Worm (Caenorhabditis elegans) whole organism, young adult: ENCODE data around the gene msp-152.
A peak's percentile ranks its signal among the peaks of the same experiment; 100 is the strongest.

Experiments
- B0019.2 ChIP-seq: fragments of 200-800 bp; sonication (Bioruptor generic); conservative IDR thresholded peaks from 2 replicates; pipeline ENCODE4 v1.3.6; 2022; ENCODE audit warnings: missing genetic modification reagents, missing genetic modification characterization, missing compliant biosample characterization
- B0035.1 ChIP-seq: sonication (generic microtip); optimal IDR thresholded peaks from 2 replicates; lab custom pipeline; 2016; ENCODE audit warnings: missing genetic modification characterization, mild to moderate bottlenecking, missing compliant biosample characterization, missing genotype, missing genetic modification reagents
- B0261.1 ChIP-seq: sonication (generic microtip); optimal IDR thresholded peaks from 2 replicates; lab custom pipeline; 2016; ENCODE audit warnings: mild to moderate bottlenecking, missing genetic modification characterization, moderate library complexity, missing compliant biosample characterization
- B0336.3 ChIP-seq: fragments of 200-800 bp; sonication (Bioruptor generic); IDR thresholded peaks from 2 replicates; pipeline ENCODE4 v1.3.6; 2022; ENCODE audit warnings: missing genetic modification characterization, missing compliant biosample characterization
- D2030.7 ChIP-seq: fragments of 200-800 bp; sonication (Bioruptor generic); IDR thresholded peaks from 2 replicates; pipeline ENCODE4 v1.3.6; 2022; ENCODE audit warnings: missing genetic modification reagents, missing genetic modification characterization, missing compliant biosample characterization
- F33H1.4 ChIP-seq: fragments of 200-800 bp; sonication (Bioruptor generic); IDR thresholded peaks from 2 replicates; pipeline ENCODE4 v1.3.6; 2022; ENCODE audit warnings: missing genetic modification reagents, missing genetic modification characterization, missing compliant biosample characterization
- F52B5.7 ChIP-seq: sonication (generic microtip); optimal IDR thresholded peaks from 2 replicates; lab custom pipeline; 2016; ENCODE audit warnings: mild to moderate bottlenecking, missing genetic modification characterization, missing compliant biosample characterization
- F55B11.4 ChIP-seq: sonication (generic microtip); optimal IDR thresholded peaks from 2 replicates; lab custom pipeline; 2016; ENCODE audit warnings: missing compliant biosample characterization, missing genetic modification characterization, borderline replicate concordance; ENCODE audit not compliant: insufficient read depth
- K12H6.12 ChIP-seq: fragments of 200-800 bp; sonication (Bioruptor generic); optimal IDR thresholded peaks from 2 replicates; lab custom pipeline; 2018; ENCODE audit warnings: mild to moderate bottlenecking, missing genetic modification characterization, missing compliant biosample characterization
- Y53F4B.3 ChIP-seq: fragments of 200-800 bp; sonication (Bioruptor generic); IDR thresholded peaks from 2 replicates; pipeline ENCODE4 v1.3.6; 2022; ENCODE audit warnings: missing genetic modification reagents, missing genetic modification characterization, missing compliant biosample characterization
- Y56A3A.18 ChIP-seq: fragments of 200-800 bp; sonication (Bioruptor generic); IDR thresholded peaks from 2 replicates; pipeline ENCODE4 v1.3.6; 2022; ENCODE audit warnings: missing genetic modification reagents, missing genetic modification characterization, missing compliant biosample characterization
- Y67H2A.10 ChIP-seq: fragments of 200-800 bp; sonication (Bioruptor generic); conservative IDR thresholded peaks from 2 replicates; pipeline ENCODE4 v1.3.6; 2022; ENCODE audit warnings: missing genetic modification reagents, missing genetic modification characterization, missing compliant biosample characterization
- attf-6 ChIP-seq: fragments of 200-800 bp; sonication (Bioruptor generic); IDR thresholded peaks from 2 replicates; pipeline ENCODE4 v1.3.6; 2022; ENCODE audit warnings: missing genetic modification reagents, missing genetic modification characterization, missing compliant biosample characterization
- cebp-2 ChIP-seq: fragments of 200-800 bp; sonication (Bioruptor generic); IDR thresholded peaks from 2 replicates; pipeline ENCODE4 v1.3.6; 2022; ENCODE audit warnings: missing genetic modification characterization, missing compliant biosample characterization
- ceh-91 ChIP-seq: fragments of 200-800 bp; sonication (Bioruptor generic); IDR thresholded peaks from 2 replicates; pipeline ENCODE4 v1.3.6; 2022; ENCODE audit warnings: missing genetic modification reagents, missing genetic modification characterization, missing compliant biosample characterization
- dpff-1 ChIP-seq: sonication (generic microtip); optimal IDR thresholded peaks from 2 replicates; lab custom pipeline; 2017; ENCODE audit warnings: mild to moderate bottlenecking, missing genetic modification characterization, missing compliant biosample characterization
- dpl-1 ChIP-seq: fragments of 150-350 bp; optimal IDR thresholded peaks from 2 replicates; lab custom pipeline; 2014; ENCODE audit warnings: missing biosample characterization, missing genetic modification reagents, missing genetic modification characterization
- efl-1 ChIP-seq: fragments of 150-350 bp; optimal IDR thresholded peaks from 2 replicates; lab custom pipeline; 2014; ENCODE audit warnings: missing biosample characterization, missing genetic modification reagents, missing genetic modification characterization
- hmg-1.2 ChIP-seq: fragments of 200-800 bp; sonication (Bioruptor generic); IDR thresholded peaks from 2 replicates; pipeline ENCODE4 v1.3.6; 2022; ENCODE audit warnings: missing genetic modification reagents, missing genetic modification characterization, missing compliant biosample characterization
- hrde-1 ChIP-seq: sonication (generic microtip); optimal IDR thresholded peaks from 2 replicates; lab custom pipeline; 2016; ENCODE audit warnings: missing genetic modification characterization, mild to moderate bottlenecking, missing compliant biosample characterization, moderate library complexity, missing genotype, missing genetic modification reagents, borderline replicate concordance
- lin-35 ChIP-seq, 3 experiments: fragments of 150-350 bp in 2 of 3; sonication (generic microtip) in 1 of 3; optimal IDR thresholded peaks; 2 replicates each; lab custom pipeline; 2014 to 2018; ENCODE audit warnings: missing biosample characterization in 3 of 3, missing genetic modification characterization in 3 of 3, missing genetic modification reagents in 3 of 3
- lsl-1 ChIP-seq: fragments of 200-800 bp; sonication (Bioruptor generic); optimal IDR thresholded peaks from 2 replicates; lab custom pipeline; 2018; ENCODE audit warnings: mild to moderate bottlenecking, missing genetic modification characterization, moderate library complexity, missing compliant biosample characterization
- madf-3 ChIP-seq: fragments of 200-800 bp; sonication (Bioruptor generic); IDR thresholded peaks from 2 replicates; pipeline ENCODE4 v1.3.6; 2022; ENCODE audit warnings: missing genetic modification reagents, missing genetic modification characterization, missing compliant biosample characterization
- madf-6 ChIP-seq: fragments of 200-800 bp; sonication (Bioruptor generic); IDR thresholded peaks from 2 replicates; pipeline ENCODE4 v1.3.6; 2022; ENCODE audit warnings: missing genetic modification reagents, missing genetic modification characterization, missing compliant biosample characterization
- madf-8 ChIP-seq: fragments of 200-800 bp; sonication (Bioruptor generic); conservative IDR thresholded peaks from 2 replicates; pipeline ENCODE4 v1.3.6; 2022; ENCODE audit warnings: missing genetic modification reagents, missing genetic modification characterization, missing compliant biosample characterization
- mes-4 ChIP-seq: sonication (generic microtip); optimal IDR thresholded peaks from 2 replicates; lab custom pipeline; 2016; ENCODE audit warnings: missing genotype, missing genetic modification characterization, missing compliant biosample characterization
- nhr-179 ChIP-seq: sonication (generic microtip); optimal IDR thresholded peaks from 2 replicates; lab custom pipeline; 2016; ENCODE audit warnings: mild to moderate bottlenecking, missing genetic modification characterization, missing compliant biosample characterization
- nhr-80 ChIP-seq: sonication (generic microtip); optimal IDR thresholded peaks from 2 replicates; lab custom pipeline; 2016; ENCODE audit warnings: missing genetic modification characterization, missing compliant biosample characterization
- rpc-1 ChIP-seq, 2 experiments: fragments of 150-350 bp in 1 of 2; sonication (generic microtip) in 1 of 2; optimal IDR thresholded peaks; 2 replicates each; lab custom pipeline; 2014 to 2018; ENCODE audit warnings: missing biosample characterization in 1 of 2, missing genetic modification characterization in 1 of 2, missing genetic modification reagents in 1 of 2, missing genotype in 1 of 2
- sdz-38 ChIP-seq: sonication (generic microtip); optimal IDR thresholded peaks from 2 replicates; lab custom pipeline; 2016; ENCODE audit warnings: missing genotype, missing genetic modification characterization, missing compliant biosample characterization
- snpc-3.4 ChIP-seq: sonication (generic microtip); optimal IDR thresholded peaks from 2 replicates; lab custom pipeline; 2017; ENCODE audit warnings: missing genetic modification characterization, mild to moderate bottlenecking, missing compliant biosample characterization, antibody characterized with exemption, moderate library complexity, missing genotype, missing genetic modification reagents
- snpc-4 ChIP-seq, 5 experiments: fragments of 150-350 bp in 1 of 5; sonication (generic microtip) in 4 of 5; optimal IDR thresholded peaks; 2 replicates each; lab custom pipeline; 2014 to 2018; ENCODE audit warnings: missing genetic modification characterization in 5 of 5, missing biosample characterization in 3 of 5, antibody characterized with exemption in 2 of 5, mild to moderate bottlenecking in 2 of 5, missing compliant biosample characterization in 2 of 5, missing genotype in 2 of 5, moderate library complexity in 2 of 5, missing genetic modification reagents in 1 of 5
- unc-62 ChIP-seq: fragments of 150-350 bp; optimal IDR thresholded peaks from 2 replicates; lab custom pipeline; 2014; ENCODE audit warnings: missing biosample characterization, missing genetic modification reagents, missing genetic modification characterization
- xnd-1 ChIP-seq: sonication (generic microtip); optimal IDR thresholded peaks from 2 replicates; lab custom pipeline; 2016; ENCODE audit warnings: missing genotype, missing genetic modification reagents, missing genetic modification characterization, missing compliant biosample characterization
- ztf-26 ChIP-seq: sonication (generic microtip); optimal IDR thresholded peaks from 2 replicates; lab custom pipeline; 2017; ENCODE audit warnings: missing genetic modification characterization, missing compliant biosample characterization

msp-152 gene

DNA sequence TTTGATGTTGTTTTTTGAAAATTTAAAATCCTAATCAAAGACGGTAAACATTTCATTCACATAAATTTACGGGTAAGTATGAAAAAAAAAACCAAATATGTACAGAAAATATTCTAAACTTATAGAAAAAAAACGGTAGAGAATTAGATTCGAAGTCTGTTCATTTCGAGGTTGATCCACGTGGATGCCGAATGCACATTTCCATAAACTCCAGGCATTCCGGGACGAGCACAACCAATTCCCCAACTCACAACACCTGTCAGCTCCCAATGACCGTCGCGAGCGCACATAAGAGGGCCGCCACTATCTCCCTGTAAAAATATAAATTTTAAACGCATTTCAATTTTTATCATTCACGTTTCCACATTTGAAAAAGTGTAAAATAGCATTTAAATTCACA lies 15.3 kb downstream of the msp-152 start (continued):
- TF ChIP-seq Y67H2A.10, result no peak
- TF ChIP-seq hmg-1.2 (GFP tag; lab: Robert Waterston, UW), result peak; percentile 4; the same call in 1 of the 2 replicates
- TF ChIP-seq Y56A3A.18 (GFP tag; lab: Robert Waterston, UW), result no peak
- no peak for TF ChIP-seq K12H6.12 (tag; lab: Kevin White, UChicago)
- TF ChIP-seq attf-6, result no peak
- TF ChIP-seq unc-62, result no peak
- TF ChIP-seq lin-35 (GFP tag; optimal IDR thresholded peaks at IDR 0.05; lab: Kevin White, UChicago), result no peak
- TF ChIP-seq B0019.2 (GFP tag; lab: Robert Waterston, UW), result no peak
- TF ChIP-seq cebp-2 (GFP tag; lab: Robert Waterston, UW), result no peak
- TF ChIP-seq D2030.7, result no peak
- peak; percentile 62; the same call in 1 of the 2 replicates for TF ChIP-seq B0336.3 (GFP tag; lab: Robert Waterston, UW)
- TF ChIP-seq dpl-1 (GFP tag; lab: Kevin White, UChicago), result no peak
- no peak for TF ChIP-seq snpc-4 (GFP tag; optimal IDR thresholded peaks at IDR 0.05; lab: Kevin White, UChicago)
- no peak for TF ChIP-seq snpc-4 (tag; optimal IDR thresholded peaks at IDR 0.05; lab: Kevin White, UChicago)
- no peak for TF ChIP-seq dpff-1
- no peak for TF ChIP-seq B0035.1
- no peak for TF ChIP-seq F55B11.4 (tag; lab: Kevin White, UChicago)
- TF ChIP-seq rpc-1 (optimal IDR thresholded peaks at IDR 0.05; lab: Kevin White, UChicago), result no peak
- no peak for TF ChIP-seq rpc-1 (tag; optimal IDR thresholded peaks at IDR 0.05; lab: Kevin White, UChicago)

DNA sequence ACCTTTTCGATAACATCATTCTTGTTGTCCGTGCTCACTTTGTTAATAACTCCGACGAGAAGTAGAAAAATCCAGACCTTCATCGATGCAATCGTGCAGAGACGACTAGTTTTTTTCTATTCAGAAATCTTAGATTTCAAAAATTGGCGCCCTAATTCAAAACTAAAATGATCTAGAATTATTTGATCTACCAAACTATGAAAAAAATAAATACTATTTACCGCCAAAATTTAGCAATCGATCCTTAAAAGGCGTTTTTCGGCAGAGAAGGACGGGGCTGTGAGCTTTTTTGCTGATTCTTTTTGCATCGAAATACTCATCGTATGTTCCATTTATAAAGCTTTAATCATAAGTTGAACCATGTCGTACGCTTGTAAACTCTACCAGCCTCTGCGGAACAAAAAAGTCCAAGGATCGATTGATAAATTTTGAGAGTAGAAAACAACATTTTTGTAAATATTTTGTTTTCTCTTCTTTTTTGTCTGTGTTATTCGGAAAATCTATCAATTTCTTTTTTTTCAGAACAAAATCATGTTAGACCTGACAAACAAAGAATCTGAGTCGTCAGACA lies 16.6 kb downstream of the msp-152 start, which contains the start of the genes try-1 and zyg-12:
Gene try-1 (minus strand): TSS at position 148 of the 571 bp plus-strand sequence.
Gene zyg-12 (plus strand): TSS at position 521 of the 571 bp plus-strand sequence.
- TF ChIP-seq F52B5.7 (no peak), hrde-1 (tag; lab: Kevin White, UChicago) (no peak), efl-1 (peak; percentile 64), dpl-1 (GFP tag; lab: Kevin White, UChicago) (peak; percentile 16), nhr-80 (no peak), ztf-26 (tag; lab: Kevin White, UChicago) (no peak), ceh-91 (GFP tag; lab: Robert Waterston, UW) (peak; percentile 17; the same call in 1 of the 2 replicates), madf-3 (GFP tag; lab: Robert Waterston, UW) (0 out of 2 replicates have a peak, but pooled peaks have one; percentile 42), madf-8 (GFP tag; lab: Robert Waterston, UW) (peak; percentile 51), sdz-38 (tag; lab: Kevin White, UChicago) (no peak), F33H1.4 (GFP tag; lab: Robert Waterston, UW) (0 out of 2 replicates have a peak, but pooled peaks have one; percentile 18), snpc-3.4 (tag; lab: Kevin White, UChicago) (peak; percentile 43), B0035.1 (no peak), B0261.1 (no peak), snpc-4 (GFP tag; optimal IDR thresholded peaks at IDR 0.05; lab: Kevin White, UChicago) (no peak), snpc-4 (tag; optimal IDR thresholded peaks at IDR 0.05; lab: Kevin White, UChicago) (no peak), lsl-1 (peak; percentile 35), Y53F4B.3 (no peak), nhr-179 (no peak), mes-4 (tag; lab: Kevin White, UChicago) (no peak), unc-62 (no peak), D2030.7 (no peak), madf-6 (peak; percentile 78), xnd-1 (tag; lab: Kevin White, UChicago) (peak; percentile 47), hmg-1.2 (GFP tag; lab: Robert Waterston, UW) (0 out of 2 replicates have a peak, but pooled peaks have one; percentile 11)
